Worm (Caenorhabditis elegans): ENCODE measurements around the gene Y43E12A.2.

Gene Y43E12A.2

ce11 chrIV:10935853-10936491 is 45.9 kb upstream of the Y43E12A.2 start, which contains the start of gene lgg-2 (continued):
- no peak for TF ChIP-seq sdz-12 (GFP tag; optimal IDR thresholded peaks at IDR 0.05)
- TF ChIP-seq hif-1 (tag; optimal IDR thresholded peaks at IDR 0.05): peak; percentile 24 to 77
- TF ChIP-seq ceh-28 (tag; optimal IDR thresholded peaks at IDR 0.05): peak; percentile 75
- peak; percentile 85 for TF ChIP-seq ztf-7 (tag; optimal IDR thresholded peaks at IDR 0.05)
- peak; percentile 6 for TF ChIP-seq F10B5.3 (tag; optimal IDR thresholded peaks at IDR 0.05)
- peak; percentile 63 to 70 for TF ChIP-seq daf-16 (GFP tag; optimal IDR thresholded peaks at IDR 0.05)
- peak; percentile 93 for TF ChIP-seq daf-16 (tag; optimal IDR thresholded peaks at IDR 0.05)
- TF ChIP-seq set-16 (GFP tag; IDR thresholded peaks at IDR 0.05): peak; percentile 76
- TF ChIP-seq aly-2 (tag; optimal IDR thresholded peaks at IDR 0.05): no peak
- no peak for TF ChIP-seq madf-5 (GFP tag; IDR thresholded peaks at IDR 0.05)
- no peak for TF ChIP-seq Y48G9A.11 (GFP tag; IDR thresholded peaks at IDR 0.05)
- TF ChIP-seq ctbp-1 (GFP tag; IDR thresholded peaks at IDR 0.05): peak; percentile 87
- no peak for TF ChIP-seq lir-3 (tag; optimal IDR thresholded peaks at IDR 0.05)
- TF ChIP-seq nhr-28 (tag; optimal IDR thresholded peaks at IDR 0.05): peak; percentile 96
- TF ChIP-seq F49E8.2 (tag; optimal IDR thresholded peaks at IDR 0.05; ENCODE audit: borderline replicate concordance): no peak
- TF ChIP-seq unc-62 (GFP tag; optimal IDR thresholded peaks at IDR 0.05 in 1 of 2): peak in 1 of 2 experiments; percentile 99
- peak; percentile 67 for TF ChIP-seq unc-62 (tag; optimal IDR thresholded peaks at IDR 0.05)
- TF ChIP-seq lin-1 (GFP tag; IDR thresholded peaks at IDR 0.05): peak; percentile 91
- TF ChIP-seq nhr-48 (tag; optimal IDR thresholded peaks at IDR 0.05): peak; percentile 98
- TF ChIP-seq ceh-82 (tag; optimal IDR thresholded peaks at IDR 0.05): no peak
- peak; percentile 97 for TF ChIP-seq mep-1 (tag; optimal IDR thresholded peaks at IDR 0.05)
- TF ChIP-seq nhr-42 (GFP tag; IDR thresholded peaks at IDR 0.05): peak; percentile 87
- TF ChIP-seq nhr-77 (tag; optimal IDR thresholded peaks at IDR 0.05): peak; percentile 88
- peak; percentile 89 for TF ChIP-seq zfp-3 (GFP tag; conservative IDR thresholded peaks at IDR 0.05)
- TF ChIP-seq nhr-102 (tag; optimal IDR thresholded peaks at IDR 0.05): peak; percentile 92
- TF ChIP-seq ces-1 (GFP tag; optimal IDR thresholded peaks at IDR 0.05): no peak
- TF ChIP-seq T26A8.4 (GFP tag; IDR thresholded peaks at IDR 0.05): peak; percentile 87
- no peak for TF ChIP-seq ZK337.2 (GFP tag; IDR thresholded peaks at IDR 0.05)
- 0 out of 2 replicates have a peak, but pooled peaks have one; percentile 31 for TF ChIP-seq mxl-2 (GFP tag; conservative IDR thresholded peaks at IDR 0.05)
- TF ChIP-seq dpl-1 (GFP tag; optimal IDR thresholded peaks at IDR 0.05): peak; percentile 66
- no peak for TF ChIP-seq F26F4.8 (GFP tag; conservative IDR thresholded peaks at IDR 0.05)
- peak; percentile 97 for TF ChIP-seq dve-1 (tag; optimal IDR thresholded peaks at IDR 0.05; ENCODE audit: insufficient read depth)
- TF ChIP-seq nhr-6 (tag; optimal IDR thresholded peaks at IDR 0.05): peak; percentile 97
- no peak for TF ChIP-seq F44E2.7 (GFP tag; IDR thresholded peaks at IDR 0.05)
- peak; percentile 63 for TF ChIP-seq cey-2 (tag; optimal IDR thresholded peaks at IDR 0.05; ENCODE audit: borderline replicate concordance, insufficient read depth)
- no peak for TF ChIP-seq spr-3 (GFP tag; optimal IDR thresholded peaks at IDR 0.05)
- TF ChIP-seq snpc-1.2 (GFP tag; IDR thresholded peaks at IDR 0.05): no peak
- peak; percentile 100 for TF ChIP-seq aha-1 (tag)
- no peak for TF ChIP-seq skn-1 (tag; optimal IDR thresholded peaks at IDR 0.05)
- no peak for TF ChIP-seq nhr-237 (tag; optimal IDR thresholded peaks at IDR 0.05)
- TF ChIP-seq lin-13 (GFP tag; optimal IDR thresholded peaks at IDR 0.05): peak; percentile 89
- TF ChIP-seq lim-7 (GFP tag; IDR thresholded peaks at IDR 0.05): no peak
- TF ChIP-seq dmd-6 (GFP tag; IDR thresholded peaks at IDR 0.05): peak; percentile 97
- no peak for TF ChIP-seq dmd-9 (GFP tag; IDR thresholded peaks at IDR 0.05)
- TF ChIP-seq unc-39 (tag; optimal IDR thresholded peaks at IDR 0.05): no peak
- peak; percentile 69 to 96 for TF ChIP-seq mdl-1 (tag; optimal IDR thresholded peaks at IDR 0.05)
- peak; percentile 100 for TF ChIP-seq hlh-11 (tag; optimal IDR thresholded peaks at IDR 0.05)
- TF ChIP-seq F37D6.2 (tag; optimal IDR thresholded peaks at IDR 0.05): peak; percentile 80
- peak; percentile 69 for TF ChIP-seq duxl-1 (tag; optimal IDR thresholded peaks at IDR 0.05; ENCODE audit: poor library complexity)
- TF ChIP-seq lin-15B (tag; optimal IDR thresholded peaks at IDR 0.05): no peak
- TF ChIP-seq T20F7.1 (GFP tag; optimal IDR thresholded peaks at IDR 0.05): peak; percentile 83

Data from whole organism, L4 larva.